Worm (Caenorhabditis elegans) whole organism, L1 larva: Measurements from ENCODE around the gene popl-1.

Source experiments
- C04F5.9 ChIP-seq: sonication (generic microtip); optimal IDR thresholded peaks from 2 replicates; lab custom pipeline; 2016; ENCODE audit warnings: missing genetic modification characterization, missing compliant biosample characterization
- C16A3.4 ChIP-seq: fragments of 150-350 bp; optimal IDR thresholded peaks from 2 replicates; lab custom pipeline; 2014; ENCODE audit warnings: missing biosample characterization, missing genetic modification characterization
- ama-1 ChIP-seq: fragments of 150-350 bp; optimal IDR thresholded peaks from 2 replicates; lab custom pipeline; 2014
- blmp-1 ChIP-seq: fragments of 150-350 bp; optimal IDR thresholded peaks from 2 replicates; lab custom pipeline; 2014; ENCODE audit warnings: missing biosample characterization, missing genetic modification characterization
- ceh-8 ChIP-seq: fragments of 200-800 bp; sonication (Bioruptor generic); optimal IDR thresholded peaks from 2 replicates; lab custom pipeline; 2018; ENCODE audit warnings: mild to moderate bottlenecking, missing genetic modification characterization, moderate library complexity, missing compliant biosample characterization
- ceh-82 ChIP-seq, 3 experiments: fragments of 150-350 bp in 1 of 3; sonication (generic microtip) in 2 of 3; optimal IDR thresholded peaks; 2 replicates each; lab custom pipeline; 2014 to 2017; ENCODE audit warnings: missing biosample characterization in 3 of 3, missing genetic modification characterization in 3 of 3
- dpl-1 ChIP-seq, 3 experiments: fragments of 150-350 bp in 2 of 3; sonication (generic microtip) in 1 of 3; optimal IDR thresholded peaks; 2 replicates each; lab custom pipeline; 2014 to 2017; ENCODE audit warnings: missing biosample characterization in 3 of 3, missing genetic modification characterization in 3 of 3, missing genetic modification reagents in 3 of 3
- elt-2 ChIP-seq: sonication (generic microtip); optimal IDR thresholded peaks from 2 replicates; lab custom pipeline; 2016; ENCODE audit warnings: missing genetic modification characterization, mild to moderate bottlenecking, inconsistent platforms, missing compliant biosample characterization, missing genetic modification reagents
- elt-3 ChIP-seq, 6 experiments: fragments of 150-350 bp in 1 of 6; sonication (generic microtip); optimal IDR thresholded peaks; 2 replicates each; lab custom pipeline; 2017 to 2018; ENCODE audit warnings: missing biosample characterization in 6 of 6, missing genetic modification characterization in 6 of 6, inconsistent platforms in 1 of 6
- fkh-10 ChIP-seq: sonication (generic microtip); optimal IDR thresholded peaks from 2 replicates; lab custom pipeline; 2017; ENCODE audit warnings: missing biosample characterization, missing genetic modification reagents, missing genetic modification characterization
- fkh-4 ChIP-seq: sonication (generic microtip); optimal IDR thresholded peaks from 2 replicates; lab custom pipeline; 2016; ENCODE audit warnings: missing compliant biosample characterization, missing genetic modification characterization, borderline replicate concordance
- fkh-8 ChIP-seq: sonication (generic microtip); optimal IDR thresholded peaks from 2 replicates; lab custom pipeline; 2016; ENCODE audit warnings: mild to moderate bottlenecking, missing genetic modification characterization, missing compliant biosample characterization
- grh-1 ChIP-seq: fragments of 200-800 bp; sonication (Bioruptor generic); IDR thresholded peaks from 2 replicates; pipeline ENCODE4 v1.3.6; 2022; ENCODE audit warnings: missing genetic modification reagents, missing genetic modification characterization, missing compliant biosample characterization
- irx-1 ChIP-seq: sonication (generic microtip); optimal IDR thresholded peaks from 2 replicates; lab custom pipeline; 2016; ENCODE audit warnings: missing genetic modification characterization, missing compliant biosample characterization
- isw-1 ChIP-seq: fragments of 200-800 bp; sonication (Bioruptor generic); IDR thresholded peaks from 2 replicates; pipeline ENCODE4 v1.3.6; 2022; ENCODE audit warnings: missing genetic modification characterization, missing compliant biosample characterization
- lin-13 ChIP-seq: fragments of 150-350 bp; optimal IDR thresholded peaks from 2 replicates; lab custom pipeline; 2014; ENCODE audit warnings: missing biosample characterization, missing genetic modification reagents, missing genetic modification characterization
- lin-14 ChIP-seq: fragments of 200-800 bp; sonication (Bioruptor generic); optimal IDR thresholded peaks from 2 replicates; lab custom pipeline; 2018; ENCODE audit warnings: mild to moderate bottlenecking, missing genetic modification characterization, moderate library complexity, missing compliant biosample characterization
- lin-15B ChIP-seq: fragments of 150-350 bp; sonication (generic microtip); optimal IDR thresholded peaks from 3 replicates; lab custom pipeline; 2014; ENCODE audit warnings: missing biosample characterization, missing genetic modification characterization
- lin-35 ChIP-seq, 2 experiments: fragments of 150-350 bp; optimal IDR thresholded peaks; 2 replicates each; lab custom pipeline; 2014; ENCODE audit warnings: missing biosample characterization in 2 of 2, missing genetic modification characterization in 2 of 2, missing genetic modification reagents in 2 of 2
- lin-39 ChIP-seq: fragments of 150-350 bp; optimal IDR thresholded peaks from 2 replicates; lab custom pipeline; 2014; ENCODE audit warnings: missing biosample characterization, missing genetic modification reagents, missing genetic modification characterization
- lir-3 ChIP-seq: sonication (generic microtip); optimal IDR thresholded peaks from 2 replicates; lab custom pipeline; 2016; ENCODE audit warnings: mild to moderate bottlenecking, missing genetic modification characterization, moderate library complexity, missing compliant biosample characterization; ENCODE audit not compliant: poor library complexity
- lsy-2 ChIP-seq, 2 experiments: fragments of 150-350 bp; optimal IDR thresholded peaks; 2 replicates each; lab custom pipeline; 2014; ENCODE audit warnings: missing biosample characterization in 2 of 2, missing genetic modification characterization in 2 of 2
- mab-9 ChIP-seq: fragments of 200-800 bp; sonication (Bioruptor generic); IDR thresholded peaks from 2 replicates; pipeline ENCODE4 v1.3.6; 2022; ENCODE audit warnings: missing genetic modification reagents, missing genetic modification characterization, missing compliant biosample characterization
- mef-2 ChIP-seq: fragments of 150-350 bp; optimal IDR thresholded peaks from 2 replicates; lab custom pipeline; 2014; ENCODE audit warnings: missing biosample characterization, missing genetic modification characterization
- nhr-11 ChIP-seq: fragments of 150-350 bp; optimal IDR thresholded peaks from 2 replicates; lab custom pipeline; 2014; ENCODE audit warnings: missing biosample characterization, missing genetic modification characterization
- nhr-12 ChIP-seq: sonication (generic microtip); optimal IDR thresholded peaks from 2 replicates; lab custom pipeline; 2017; ENCODE audit warnings: missing biosample characterization, missing genetic modification characterization
- nhr-19 ChIP-seq: fragments of 200-800 bp; sonication (Bioruptor generic); conservative IDR thresholded peaks from 2 replicates; pipeline ENCODE4 v1.3.6; 2022; ENCODE audit warnings: missing genetic modification characterization, missing compliant biosample characterization
- nhr-20 ChIP-seq: sonication (generic microtip); optimal IDR thresholded peaks from 2 replicates; lab custom pipeline; 2016; ENCODE audit warnings: mild to moderate bottlenecking, missing genetic modification characterization, missing compliant biosample characterization
- nhr-71 ChIP-seq: sonication (generic microtip); optimal IDR thresholded peaks from 2 replicates; lab custom pipeline; 2016; ENCODE audit warnings: mild to moderate bottlenecking, missing genetic modification characterization, moderate library complexity, missing compliant biosample characterization
- nhr-76 ChIP-seq: sonication (generic microtip); optimal IDR thresholded peaks from 2 replicates; lab custom pipeline; 2017; ENCODE audit warnings: missing biosample characterization, missing genetic modification characterization
- nhr-77 ChIP-seq: fragments of 150-350 bp; optimal IDR thresholded peaks from 2 replicates; lab custom pipeline; 2014; ENCODE audit warnings: missing biosample characterization, missing genetic modification characterization
- nhr-84 ChIP-seq: sonication (generic microtip); optimal IDR thresholded peaks from 2 replicates; lab custom pipeline; 2017; ENCODE audit warnings: missing biosample characterization, missing genetic modification characterization
- nhr-85 ChIP-seq: sonication (generic microtip); peaks from one replicate; lab custom pipeline; 2016; ENCODE audit warnings: missing genetic modification characterization, inconsistent platforms, missing compliant biosample characterization
- nhr-90 ChIP-seq: sonication (generic microtip); optimal IDR thresholded peaks from 2 replicates; lab custom pipeline; 2016; ENCODE audit warnings: mild to moderate bottlenecking, missing genetic modification characterization, missing compliant biosample characterization; ENCODE audit not compliant: poor library complexity
- pag-3 ChIP-seq: sonication (generic microtip); optimal IDR thresholded peaks from 2 replicates; lab custom pipeline; 2017; ENCODE audit warnings: missing genetic modification characterization, mild to moderate bottlenecking, missing compliant biosample characterization, antibody characterized with exemption, borderline replicate concordance; ENCODE audit not compliant: insufficient read depth
- pax-3 ChIP-seq: fragments of 200-800 bp; sonication (Bioruptor generic); optimal IDR thresholded peaks from 2 replicates; lab custom pipeline; 2018; ENCODE audit warnings: mild to moderate bottlenecking, missing genetic modification characterization, moderate library complexity, missing compliant biosample characterization
- pqm-1 ChIP-seq: sonication (generic microtip); optimal IDR thresholded peaks from 3 replicates; lab custom pipeline; 2017; ENCODE audit warnings: missing biosample characterization, missing genetic modification characterization
- skn-1 ChIP-seq: fragments of 150-350 bp; optimal IDR thresholded peaks from 2 replicates; lab custom pipeline; 2014; ENCODE audit warnings: missing biosample characterization, missing genetic modification characterization
- snpc-4 ChIP-seq: fragments of 150-350 bp; optimal IDR thresholded peaks from 2 replicates; lab custom pipeline; 2014; ENCODE audit warnings: missing biosample characterization, missing genetic modification characterization
- snu-23 ChIP-seq: sonication (generic microtip); optimal IDR thresholded peaks from 2 replicates; lab custom pipeline; 2016; ENCODE audit warnings: missing genetic modification characterization, missing compliant biosample characterization
- sox-4 ChIP-seq: sonication (generic microtip); optimal IDR thresholded peaks from 2 replicates; lab custom pipeline; 2016; ENCODE audit warnings: missing genetic modification characterization, missing compliant biosample characterization
- sptf-1 ChIP-seq: fragments of 150-350 bp; optimal IDR thresholded peaks from 2 replicates; lab custom pipeline; 2014; ENCODE audit warnings: missing biosample characterization, missing genetic modification characterization
- unc-130 ChIP-seq: fragments of 150-350 bp; optimal IDR thresholded peaks from 2 replicates; lab custom pipeline; 2017; ENCODE audit warnings: missing biosample characterization, missing genetic modification characterization, inconsistent platforms
- unc-98 ChIP-seq: fragments of 200-800 bp; sonication (Bioruptor generic); IDR thresholded peaks from 2 replicates; pipeline ENCODE4 v1.3.6; 2022; ENCODE audit warnings: missing genetic modification characterization, missing compliant biosample characterization
- ztf-11 ChIP-seq, 2 experiments: sonication (generic microtip); optimal IDR thresholded peaks; 2 replicates each; lab custom pipeline; 2016 to 2017; ENCODE audit warnings: missing genetic modification characterization in 2 of 2, missing biosample characterization in 1 of 2, missing compliant biosample characterization in 1 of 2

popl-1 gene

ce11 chrIII:6411914-6412313 is 18.8 kb downstream of the popl-1 start, which contains the start of gene C05D11.5:
C05D11.5 (minus strand) TSS chrIII:6412014.
- TF ChIP-seq grh-1 (GFP tag; lab: Robert Waterston, UW) = no peak
- no peak for TF ChIP-seq sox-4 (tag; lab: Kevin White, UChicago)
- TF ChIP-seq irx-1 (tag; lab: Kevin White, UChicago) = no peak

ce11 chrIII:6411430-6411829 is 19.3 kb downstream of the popl-1 start:
- peak in 1 of 2 experiments; percentile 51 for TF ChIP-seq lsy-2 (tag; optimal IDR thresholded peaks at IDR 0.05; lab: Kevin White, UChicago)
- no peak for TF ChIP-seq dpl-1 (GFP tag; optimal IDR thresholded peaks at IDR 0.05; lab: Kevin White, UChicago)
- peak; percentile 61 for TF ChIP-seq nhr-85
- TF ChIP-seq lin-35 (GFP tag; optimal IDR thresholded peaks at IDR 0.05; lab: Kevin White, UChicago) = peak in 1 of 2 experiments; percentile 29
- peak in 1 of 6 experiments; percentile 32 for TF ChIP-seq elt-3 (tag; optimal IDR thresholded peaks at IDR 0.05; lab: Kevin White, UChicago)
- no peak for TF ChIP-seq mef-2 (tag; lab: Kevin White, UChicago)
- peak; percentile 25 for TF ChIP-seq elt-2 (tag; lab: Kevin White, UChicago)
- TF ChIP-seq nhr-71 (tag; lab: Kevin White, UChicago) = peak; percentile 35
- peak; percentile 33 for TF ChIP-seq blmp-1
- no peak for TF ChIP-seq fkh-10 (GFP tag; lab: Kevin White, UChicago)
- TF ChIP-seq C16A3.4 (tag; lab: Kevin White, UChicago) = peak; percentile 13
- TF ChIP-seq snu-23 (GFP tag; lab: Kevin White, UChicago) = peak; percentile 11
- TF ChIP-seq, all 84 proteins: peak for 9

- TF ChIP-seq ztf-11 (tag; optimal IDR thresholded peaks at IDR 0.05; lab: Kevin White, UChicago) = no peak
Measured at ce11 chrIII:6406829-6407228, 23.9 kb downstream of the popl-1 start, which contains the start of gene let-756. let-756 (plus strand) TSS chrIII:6407129.

ce11 chrIII:6405121-6405520 is 25.6 kb downstream of the popl-1 start:
- TF ChIP-seq nhr-76 (tag; lab: Kevin White, UChicago) (no peak), C04F5.9 (tag; lab: Kevin White, UChicago) (no peak), lin-15B (tag; lab: Kevin White, UChicago) (no peak), nhr-71 (tag; lab: Kevin White, UChicago) (peak; percentile 80), nhr-85 (no peak), nhr-77 (tag; lab: Kevin White, UChicago) (no peak), isw-1 (GFP tag; lab: Robert Waterston, UW) (no peak), nhr-11 (tag; lab: Kevin White, UChicago) (no peak), pax-3 (tag; lab: Kevin White, UChicago) (no peak), lir-3 (peak; percentile 4), pqm-1 (tag; lab: Kevin White, UChicago) (no peak), unc-98 (no peak), lsy-2 (tag; optimal IDR thresholded peaks at IDR 0.05; lab: Kevin White, UChicago) (peak; percentile 43 to 57), grh-1 (GFP tag; lab: Robert Waterston, UW) (no peak), nhr-90 (tag; lab: Kevin White, UChicago) (no peak), lin-14 (peak; percentile 71), pag-3 (tag; lab: Kevin White, UChicago) (no peak), sox-4 (tag; lab: Kevin White, UChicago) (no peak), fkh-8 (tag; lab: Kevin White, UChicago) (no peak), blmp-1 (no peak), ama-1 (lab: Kevin White, UChicago) (no peak), ceh-82 (tag; optimal IDR thresholded peaks at IDR 0.05; lab: Kevin White, UChicago) (no peak), nhr-20 (peak; percentile 30), sptf-1 (tag; lab: Kevin White, UChicago) (no peak), lin-13 (GFP tag; lab: Kevin White, UChicago) (no peak), ceh-8 (no peak), nhr-19 (GFP tag; lab: Robert Waterston, UW) (peak; percentile 39), mab-9 (GFP tag; lab: Robert Waterston, UW) (no peak), nhr-12 (no peak), skn-1 (tag; lab: Kevin White, UChicago) (peak; percentile 29), snpc-4 (tag; lab: Kevin White, UChicago) (no peak), C16A3.4 (tag; lab: Kevin White, UChicago) (peak; percentile 4), unc-130 (tag; lab: Kevin White, UChicago) (no peak), fkh-4 (tag; lab: Kevin White, UChicago) (no peak), lin-39 (no peak), nhr-84 (tag; lab: Kevin White, UChicago) (no peak), lin-35 (GFP tag; optimal IDR thresholded peaks at IDR 0.05; lab: Kevin White, UChicago) (no peak)
